Worm (Caenorhabditis elegans) whole organism, L2 larva: ENCODE measurements around the gene C03B1.14.

Experiments used
- F13H6.1 ChIP-seq: sonication (generic microtip); optimal IDR thresholded peaks from 2 replicates; lab custom pipeline; 2016; ENCODE audit warnings: missing genetic modification characterization, missing compliant biosample characterization
- R02D3.7 ChIP-seq: fragments of 150-350 bp; optimal IDR thresholded peaks from 2 replicates; lab custom pipeline; 2014; ENCODE audit warnings: missing biosample characterization, missing genetic modification characterization
- Y55F3AM.14 ChIP-seq: fragments of 200-800 bp; sonication (Bioruptor generic); optimal IDR thresholded peaks from 2 replicates; lab custom pipeline; 2018; ENCODE audit warnings: mild to moderate bottlenecking, missing genetic modification characterization, missing compliant biosample characterization
- ZK546.5 ChIP-seq: sonication (generic microtip); optimal IDR thresholded peaks from 2 replicates; lab custom pipeline; 2017; ENCODE audit warnings: missing biosample characterization, missing genetic modification characterization
- alr-1 ChIP-seq: fragments of 150-350 bp; optimal IDR thresholded peaks from 2 replicates; lab custom pipeline; 2014; ENCODE audit warnings: missing biosample characterization, missing genetic modification characterization
- aly-2 ChIP-seq: fragments of 150-350 bp; optimal IDR thresholded peaks from 2 replicates; lab custom pipeline; 2014; ENCODE audit warnings: missing biosample characterization, missing genetic modification characterization
- ama-1 ChIP-seq: fragments of 150-350 bp; optimal IDR thresholded peaks from 2 replicates; lab custom pipeline; 2018; ENCODE audit warnings: inconsistent platforms
- blmp-1 ChIP-seq: sonication (generic microtip); optimal IDR thresholded peaks from 2 replicates; lab custom pipeline; 2017; ENCODE audit warnings: missing genetic modification characterization, mild to moderate bottlenecking, missing compliant biosample characterization, antibody characterized with exemption, moderate library complexity; ENCODE audit not compliant: insufficient read depth
- ceh-16 ChIP-seq: fragments of 150-350 bp; optimal IDR thresholded peaks from 2 replicates; lab custom pipeline; 2014; ENCODE audit warnings: missing biosample characterization, missing genetic modification characterization
- crh-2 ChIP-seq: sonication (generic microtip); optimal IDR thresholded peaks from 2 replicates; lab custom pipeline; 2017; ENCODE audit warnings: missing biosample characterization, missing genetic modification characterization
- egl-27 ChIP-seq: sonication (generic microtip); optimal IDR thresholded peaks from 3 replicates; lab custom pipeline; 2017; ENCODE audit warnings: missing biosample characterization, missing genetic modification reagents, missing genetic modification characterization
- elt-1 ChIP-seq: fragments of 150-350 bp; optimal IDR thresholded peaks from 2 replicates; lab custom pipeline; 2014; ENCODE audit warnings: missing biosample characterization, missing genetic modification characterization
- gmeb-1 ChIP-seq: fragments of 150-350 bp; optimal IDR thresholded peaks from 2 replicates; lab custom pipeline; 2014; ENCODE audit warnings: missing biosample characterization, missing genetic modification characterization
- lin-11 ChIP-seq: fragments of 150-350 bp; sonication (generic microtip); optimal IDR thresholded peaks from 2 replicates; lab custom pipeline; 2014; ENCODE audit warnings: missing biosample characterization, missing genetic modification characterization, inconsistent platforms, mixed read lengths
- lin-13 ChIP-seq: fragments of 150-350 bp; optimal IDR thresholded peaks from 2 replicates; lab custom pipeline; 2014; ENCODE audit warnings: missing biosample characterization, missing genetic modification reagents, missing genetic modification characterization
- lin-39 ChIP-seq: fragments of 150-350 bp; optimal IDR thresholded peaks from 2 replicates; lab custom pipeline; 2014; ENCODE audit warnings: missing biosample characterization, missing genetic modification reagents, missing genetic modification characterization
- mab-5 ChIP-seq: fragments of 150-350 bp; optimal IDR thresholded peaks from 2 replicates; lab custom pipeline; 2014; ENCODE audit warnings: missing biosample characterization, missing genetic modification characterization
- nhr-10 ChIP-seq: sonication (generic microtip); optimal IDR thresholded peaks from 2 replicates; lab custom pipeline; 2017; ENCODE audit warnings: missing biosample characterization, missing genetic modification characterization
- nhr-11 ChIP-seq: fragments of 150-350 bp; optimal IDR thresholded peaks from 2 replicates; lab custom pipeline; 2014; ENCODE audit warnings: missing biosample characterization, missing genetic modification characterization
- nhr-129 ChIP-seq: fragments of 150-350 bp; optimal IDR thresholded peaks from 2 replicates; lab custom pipeline; 2014; ENCODE audit warnings: missing biosample characterization, missing genetic modification characterization
- nhr-21 ChIP-seq: fragments of 150-350 bp; optimal IDR thresholded peaks from 2 replicates; lab custom pipeline; 2014; ENCODE audit warnings: missing biosample characterization, missing genetic modification characterization
- nhr-23 ChIP-seq: fragments of 150-350 bp; optimal IDR thresholded peaks from 2 replicates; lab custom pipeline; 2014; ENCODE audit warnings: missing biosample characterization, missing genetic modification reagents, missing genetic modification characterization
- nhr-25 ChIP-seq: fragments of 150-350 bp; sonication (generic microtip); optimal IDR thresholded peaks from 3 replicates; lab custom pipeline; 2014; ENCODE audit warnings: missing biosample characterization, missing genetic modification characterization
- nhr-6 ChIP-seq: fragments of 150-350 bp; optimal IDR thresholded peaks from 2 replicates; lab custom pipeline; 2014; ENCODE audit warnings: missing biosample characterization, missing genetic modification characterization
- nhr-77 ChIP-seq: fragments of 150-350 bp; optimal IDR thresholded peaks from 2 replicates; lab custom pipeline; 2014; ENCODE audit warnings: missing biosample characterization, missing genetic modification characterization
- peb-1 ChIP-seq: fragments of 150-350 bp; optimal IDR thresholded peaks from 2 replicates; lab custom pipeline; 2014; ENCODE audit warnings: missing biosample characterization, missing genetic modification characterization
- sem-4 ChIP-seq: fragments of 150-350 bp; optimal IDR thresholded peaks from 2 replicates; lab custom pipeline; 2014; ENCODE audit warnings: missing biosample characterization, missing genetic modification reagents, missing genetic modification characterization
- skn-1 ChIP-seq: sonication (generic microtip); optimal IDR thresholded peaks from 2 replicates; lab custom pipeline; 2017; ENCODE audit warnings: missing biosample characterization, missing genetic modification characterization
- snpc-4 ChIP-seq: fragments of 150-350 bp; optimal IDR thresholded peaks from 2 replicates; lab custom pipeline; 2014; ENCODE audit warnings: missing biosample characterization, missing genetic modification characterization
- unc-55 ChIP-seq: fragments of 150-350 bp; sonication (generic microtip); optimal IDR thresholded peaks from 3 replicates; lab custom pipeline; 2014; ENCODE audit warnings: missing biosample characterization, missing genetic modification reagents, missing genetic modification characterization
- ztf-1 ChIP-seq: fragments of 200-800 bp; sonication (Bioruptor generic); conservative IDR thresholded peaks from 2 replicates; pipeline ENCODE4 v1.3.6; 2022; ENCODE audit warnings: missing genetic modification characterization, missing compliant biosample characterization
- ztf-11 ChIP-seq: sonication (generic microtip); optimal IDR thresholded peaks from 2 replicates; lab custom pipeline; 2017; ENCODE audit warnings: missing biosample characterization, missing genetic modification characterization
- ztf-4 ChIP-seq: fragments of 150-350 bp; optimal IDR thresholded peaks from 2 replicates; lab custom pipeline; 2014; ENCODE audit warnings: missing biosample characterization, missing genetic modification characterization

C03B1.14 gene

DNA sequence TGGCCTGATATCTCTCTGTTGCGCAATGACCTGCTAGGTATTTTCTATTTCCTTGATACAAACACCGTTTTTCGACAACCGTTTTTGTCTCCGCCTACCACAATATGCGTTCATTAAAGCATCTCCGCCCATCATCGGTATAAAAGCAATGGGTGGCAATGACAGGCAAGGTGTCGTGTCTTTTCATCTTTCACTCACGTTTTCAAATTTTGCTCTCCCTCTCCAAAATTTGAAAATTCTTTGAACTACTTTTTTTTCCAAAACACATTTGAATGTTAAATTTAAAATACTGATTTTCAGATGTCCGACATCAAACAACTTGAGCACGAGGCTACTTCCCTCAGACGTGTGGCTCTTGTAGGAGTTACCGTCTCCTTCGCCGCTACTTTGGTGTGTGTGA is 31.7 kb downstream of the C03B1.14 start, which contains the start of gene col-169:
TSS of gene col-169 (plus strand) at position 301 of the 400 bp plus-strand sequence.
- TF ChIP-seq lin-11 (tag; lab: Kevin White, UChicago) (no peak), F13H6.1 (tag; lab: Kevin White, UChicago) (no peak), crh-2 (tag; lab: Kevin White, UChicago) (no peak), nhr-25 (tag; lab: Kevin White, UChicago) (no peak), unc-55 (GFP tag; lab: Kevin White, UChicago) (no peak), ztf-1 (GFP tag; lab: Robert Waterston, UW) (no peak), ceh-16 (tag; lab: Kevin White, UChicago) (no peak), egl-27 (no peak), mab-5 (tag; lab: Kevin White, UChicago) (no peak), aly-2 (tag; lab: Kevin White, UChicago) (no peak), gmeb-1 (tag; lab: Kevin White, UChicago) (no peak), nhr-23 (tag; lab: Kevin White, UChicago) (no peak), ztf-11 (no peak), nhr-10 (no peak), snpc-4 (tag; lab: Kevin White, UChicago) (no peak), nhr-11 (tag; lab: Kevin White, UChicago) (no peak), R02D3.7 (no peak)
- TF ChIP-seq, all 48 proteins: peak for 0

DNA sequence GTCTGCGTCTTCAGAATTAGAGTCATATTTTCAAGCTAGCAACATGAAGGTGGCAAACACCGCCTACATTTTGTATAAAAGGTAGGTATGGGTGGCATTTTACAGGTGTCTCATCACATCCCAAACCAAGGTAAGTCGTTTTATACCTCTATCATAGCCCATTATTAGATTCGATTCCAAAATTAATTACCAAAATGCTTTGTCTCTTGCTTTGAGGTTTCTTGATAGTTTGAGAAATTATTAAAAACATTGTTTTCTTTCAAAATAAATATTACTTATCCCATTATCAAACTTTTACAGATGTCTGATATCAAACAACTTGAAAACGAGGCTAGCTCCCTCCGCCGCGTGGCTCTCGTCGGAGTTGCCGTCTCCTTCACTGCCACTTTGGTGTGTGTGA is 34.5 kb downstream of the C03B1.14 start, which contains the start of gene col-168:
TSS of gene col-168 (plus strand) at position 301 of the 400 bp plus-strand sequence.
- TF ChIP-seq lin-13 (no peak), Y55F3AM.14 (no peak), unc-55 (GFP tag; lab: Kevin White, UChicago) (no peak), ZK546.5 (tag; lab: Kevin White, UChicago) (no peak), lin-39 (tag; lab: Kevin White, UChicago) (no peak), nhr-25 (tag; lab: Kevin White, UChicago) (no peak), peb-1 (tag; lab: Kevin White, UChicago) (no peak), nhr-6 (no peak), nhr-10 (no peak), ztf-4 (tag; lab: Kevin White, UChicago) (no peak), R02D3.7 (no peak), elt-1 (tag; lab: Kevin White, UChicago) (no peak), nhr-129 (no peak), F13H6.1 (tag; lab: Kevin White, UChicago) (no peak), sem-4 (no peak), nhr-77 (tag; lab: Kevin White, UChicago) (no peak), egl-27 (no peak), skn-1 (tag; lab: Kevin White, UChicago) (no peak), nhr-21 (tag; lab: Kevin White, UChicago) (no peak)
- TF ChIP-seq, all 48 proteins: peak for 0

DNA sequence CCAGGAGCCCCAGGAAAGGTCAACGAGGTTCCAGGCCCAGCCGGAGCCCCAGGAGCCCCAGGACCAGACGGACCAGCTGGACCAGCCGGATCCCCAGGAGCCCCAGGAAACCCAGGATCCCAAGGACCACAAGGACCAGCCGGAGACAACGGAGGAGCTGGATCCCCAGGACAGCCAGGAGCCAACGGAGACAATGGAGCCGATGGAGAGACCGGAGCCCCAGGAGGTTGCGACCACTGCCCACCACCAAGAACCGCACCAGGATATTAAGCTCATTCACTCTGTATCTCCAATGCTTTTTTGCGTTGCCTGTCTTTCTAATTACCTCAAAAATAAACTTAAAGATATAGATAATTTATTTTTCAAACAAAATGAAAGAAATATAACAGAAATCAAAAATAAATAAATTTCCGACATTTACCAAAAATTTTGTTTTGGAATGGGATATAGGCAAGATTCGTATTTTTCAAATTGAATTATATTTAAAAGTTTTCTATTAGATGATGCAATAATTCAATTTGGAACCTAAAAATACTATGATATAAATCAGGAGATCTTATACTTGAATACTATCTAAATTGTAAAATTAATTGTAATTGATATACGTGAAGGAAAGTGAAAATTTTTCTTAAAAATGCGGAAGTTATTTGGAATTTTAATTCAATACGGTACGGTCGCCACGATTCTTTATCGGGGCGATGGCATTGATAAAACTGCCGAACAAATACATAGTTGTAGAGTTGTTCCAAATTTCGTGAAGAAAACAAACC is 36.2 kb downstream of the C03B1.14 start:
- peak; percentile 61 for TF ChIP-seq blmp-1 (tag; lab: Kevin White, UChicago)
- peak; percentile 19 for TF ChIP-seq nhr-10
- peak; percentile 44 for TF ChIP-seq Y55F3AM.14
- TF ChIP-seq nhr-25 (tag; lab: Kevin White, UChicago), result peak; percentile 64

DNA sequence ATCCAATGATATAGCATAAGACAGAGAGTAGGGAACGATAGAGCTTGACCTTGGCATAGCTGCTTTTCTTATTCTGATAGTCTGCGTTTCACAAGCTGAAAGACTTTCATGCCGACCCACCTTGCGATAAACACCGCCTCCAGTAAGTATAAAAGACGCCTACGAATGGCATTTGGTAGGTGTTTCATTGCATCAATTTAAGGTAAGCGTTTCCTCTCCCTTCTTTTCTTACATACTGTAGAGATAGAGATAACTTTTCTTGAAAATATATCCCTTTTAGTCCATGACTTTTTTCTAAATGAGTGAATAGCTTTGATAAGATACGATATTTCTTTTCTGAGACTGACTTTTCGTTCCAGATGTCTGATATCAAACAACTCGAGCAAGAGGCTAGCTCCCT is 37.4 kb downstream of the C03B1.14 start, which contains the start of gene col-167:
TSS of gene col-167 (plus strand) at position 360 of the 400 bp plus-strand sequence.
- TF ChIP-seq nhr-25 (tag; lab: Kevin White, UChicago) (peak; percentile 59), ztf-4 (tag; lab: Kevin White, UChicago) (no peak), nhr-10 (no peak), ama-1 (no peak)

DNA sequence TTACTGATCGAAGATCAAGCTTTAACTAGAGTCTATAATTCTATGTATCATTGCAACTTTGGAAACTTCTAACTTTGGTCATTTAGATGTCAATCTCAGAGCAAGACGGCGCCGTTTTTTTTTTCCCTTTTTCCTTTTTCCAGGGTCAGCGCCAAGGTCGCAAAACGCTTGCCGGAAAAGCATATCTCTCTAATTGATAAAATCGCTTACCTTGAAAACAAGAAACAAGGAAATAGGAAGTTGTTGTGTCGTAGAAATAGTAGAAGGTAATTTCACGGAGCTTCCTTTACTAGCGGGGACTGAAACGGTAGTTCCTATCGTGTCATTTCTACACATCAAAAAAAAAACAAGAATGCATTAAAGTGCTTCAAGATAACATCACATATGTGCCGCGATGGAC is 39.2 kb downstream of the C03B1.14 start:
- TF ChIP-seq ZK546.5 (tag; lab: Kevin White, UChicago), result no peak
- TF ChIP-seq nhr-6, result no peak
- TF ChIP-seq alr-1, result no peak
- TF ChIP-seq blmp-1 (tag; lab: Kevin White, UChicago), result no peak
- TF ChIP-seq unc-55 (GFP tag; lab: Kevin White, UChicago), result no peak
- TF ChIP-seq nhr-23 (tag; lab: Kevin White, UChicago), result no peak
- TF ChIP-seq F13H6.1 (tag; lab: Kevin White, UChicago), result no peak
- TF ChIP-seq, all 48 proteins: peak for 0
